Fruit fly (Drosophila melanogaster) S2 (cell line): Measurements from ENCODE around the gene CG2652.

ENCODE experiments used
- CG8478 ChIP-seq: fragments of >200 bp; optimal IDR thresholded peaks from 2 replicates; lab custom pipeline; 2018
- CTCF ChIP-seq, 2 experiments: fragments of >200 bp; optimal IDR thresholded peaks; 2 replicates each; lab custom pipeline; 2018

DNA sequence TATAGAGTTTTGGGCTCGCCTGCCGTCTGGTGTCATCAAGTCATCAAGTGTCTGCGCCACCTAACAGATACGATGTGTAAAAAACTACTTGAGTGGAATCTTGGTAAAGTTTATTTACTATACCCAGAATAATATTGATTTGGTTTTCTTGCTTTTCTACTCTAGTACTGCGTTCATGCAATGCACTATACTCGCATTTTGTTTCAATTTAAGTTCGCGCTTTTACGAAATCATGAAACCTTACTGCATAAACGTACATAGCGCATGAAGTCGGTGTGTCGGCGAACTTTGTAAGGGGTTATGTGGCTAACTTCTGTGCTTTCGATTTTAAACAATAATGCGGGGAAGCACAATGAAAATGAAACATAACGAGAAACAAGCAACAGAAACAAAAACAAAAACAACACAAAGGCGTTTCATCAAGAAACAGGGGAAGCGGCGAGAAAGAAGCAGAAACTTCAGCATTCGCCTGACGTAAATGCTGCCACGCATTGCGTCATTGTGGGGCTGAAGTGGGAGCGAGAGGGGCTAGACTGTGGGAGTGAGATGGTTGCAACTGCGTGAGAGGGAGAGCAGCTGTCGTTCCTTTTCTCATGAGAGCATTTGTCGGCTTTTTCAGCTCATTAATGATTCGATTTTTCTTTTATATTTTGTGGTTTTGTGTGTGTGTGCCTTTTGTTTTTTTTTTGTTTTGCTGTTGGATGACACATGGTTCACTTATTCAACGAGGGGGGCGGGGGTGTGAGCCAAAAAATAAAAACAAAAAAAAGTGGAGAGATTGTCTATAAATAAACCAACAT is 30.4 kb downstream of the CG2652 start:
- TF ChIP-seq CG8478 = no peak
- TF ChIP-seq CTCF (optimal IDR thresholded peaks at IDR 0.05; lab: Kevin White, UChicago) = no peak
